Worm (Caenorhabditis elegans): ENCODE measurements around the gene srsx-34.

DNA sequence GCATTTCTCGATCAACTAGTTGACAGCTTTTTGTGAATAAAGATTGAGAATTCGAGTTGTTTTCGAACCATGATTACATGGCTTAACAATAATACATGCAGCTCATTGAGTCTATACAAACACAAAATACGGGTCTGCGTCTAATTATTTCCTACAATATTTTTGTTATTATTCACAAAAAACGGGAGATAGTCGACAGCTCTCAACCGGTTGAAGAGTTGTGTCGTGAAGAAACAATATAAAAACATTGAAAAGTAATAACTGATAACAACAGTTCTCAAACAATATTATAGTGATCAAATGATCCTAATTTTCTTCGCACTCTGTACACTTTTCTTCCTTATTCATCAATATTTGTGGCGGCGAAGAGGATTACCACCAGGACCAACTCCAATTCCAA is 5.2 kb downstream of the srsx-34 start, which contains the start of gene cyp-33B1:
- TF ChIP-seq ztf-4 (tag; optimal IDR thresholded peaks at IDR 0.05) (no peak), nhr-237 (tag; optimal IDR thresholded peaks at IDR 0.05) (no peak), snpc-4 (tag; optimal IDR thresholded peaks at IDR 0.05) (no peak), ztf-11 (tag; optimal IDR thresholded peaks at IDR 0.05) (no peak), ama-1 (optimal IDR thresholded peaks at IDR 0.05) (no peak), fos-1 (tag; optimal IDR thresholded peaks at IDR 0.05) (no peak)
